Worm (Caenorhabditis elegans) whole organism, L1 larva: ENCODE data around the gene bar-1.

Experiments used
- ama-1 ChIP-seq: fragments of 150-350 bp; optimal IDR thresholded peaks from 2 replicates; lab custom pipeline; 2014
- dpl-1 ChIP-seq, 3 experiments: fragments of 150-350 bp in 2 of 3; sonication (generic microtip) in 1 of 3; optimal IDR thresholded peaks; 2 replicates each; lab custom pipeline; 2014 to 2017; ENCODE audit warnings: missing biosample characterization in 3 of 3, missing genetic modification characterization in 3 of 3, missing genetic modification reagents in 3 of 3
- egl-27 ChIP-seq, 2 experiments: fragments of 150-350 bp in 1 of 2; sonication (generic microtip); optimal IDR thresholded peaks; 3 replicates each; lab custom pipeline; 2017 to 2018; ENCODE audit warnings: missing biosample characterization in 2 of 2, missing genetic modification characterization in 2 of 2, missing genetic modification reagents in 2 of 2
- fos-1 ChIP-seq: fragments of 150-350 bp; optimal IDR thresholded peaks from 2 replicates; lab custom pipeline; 2014; ENCODE audit warnings: missing biosample characterization, missing genetic modification characterization
- isw-1 ChIP-seq: fragments of 200-800 bp; sonication (Bioruptor generic); IDR thresholded peaks from 2 replicates; pipeline ENCODE4 v1.3.6; 2022; ENCODE audit warnings: missing genetic modification characterization, missing compliant biosample characterization
- nhr-47 ChIP-seq: sonication (generic microtip); optimal IDR thresholded peaks from 2 replicates; lab custom pipeline; 2016; ENCODE audit warnings: mild to moderate bottlenecking, missing genetic modification characterization, moderate library complexity, missing compliant biosample characterization
- pag-3 ChIP-seq: sonication (generic microtip); optimal IDR thresholded peaks from 2 replicates; lab custom pipeline; 2017; ENCODE audit warnings: missing genetic modification characterization, mild to moderate bottlenecking, missing compliant biosample characterization, antibody characterized with exemption, borderline replicate concordance; ENCODE audit not compliant: insufficient read depth
- sox-4 ChIP-seq: sonication (generic microtip); optimal IDR thresholded peaks from 2 replicates; lab custom pipeline; 2016; ENCODE audit warnings: missing genetic modification characterization, missing compliant biosample characterization
- tbx-2 ChIP-seq: sonication (generic microtip); optimal IDR thresholded peaks from 2 replicates; lab custom pipeline; 2016; ENCODE audit warnings: missing genetic modification characterization, missing compliant biosample characterization

- no peak for TF ChIP-seq dpl-1 (GFP tag; optimal IDR thresholded peaks at IDR 0.05; lab: Kevin White, UChicago)
- no peak for TF ChIP-seq egl-27 (tag; optimal IDR thresholded peaks at IDR 0.05; lab: Kevin White, UChicago)
- TF ChIP-seq tbx-2 = no peak
- TF ChIP-seq isw-1 = no peak
- TF ChIP-seq ama-1 (lab: Kevin White, UChicago) = no peak
- no peak for TF ChIP-seq nhr-47 (tag; lab: Kevin White, UChicago)
- no peak for TF ChIP-seq fos-1
- no peak for TF ChIP-seq pag-3 (tag; lab: Kevin White, UChicago)
- no peak for TF ChIP-seq sox-4 (tag; lab: Kevin White, UChicago)
These were observed 47.8 kb downstream of the bar-1 start for ce11 chrX:7122655-7123054.
